Fruit fly (Drosophila melanogaster) whole organism, wandering third instar larva: Measurements from ENCODE around the gene alpha-Man-Ia.
A peak's percentile ranks its signal among the peaks of the same experiment; 100 is the strongest.

ENCODE experiments used
- CrebA ChIP-seq: fragments of 200-800 bp; sonication (Bioruptor generic); optimal IDR thresholded peaks from 2 replicates; lab custom pipeline; 2016; ENCODE audit warnings: missing biosample characterization, mild to moderate bottlenecking, missing genetic modification characterization, borderline replicate concordance
- Dfd ChIP-seq: fragments of >200 bp; optimal IDR thresholded peaks from 2 replicates; lab custom pipeline; 2017; ENCODE audit warnings: missing biosample characterization, missing genetic modification characterization
- GATAd ChIP-seq: sonication (Bioruptor generic); optimal IDR thresholded peaks from 2 replicates; lab custom pipeline; 2016; ENCODE audit warnings: missing biosample characterization, missing genetic modification characterization
- Hnf4 ChIP-seq: fragments of 200-800 bp; sonication (Bioruptor generic); optimal IDR thresholded peaks from 2 replicates; lab custom pipeline; 2016; ENCODE audit warnings: missing biosample characterization, mild to moderate bottlenecking, missing genetic modification characterization
- Jra ChIP-seq: sonication (Bioruptor generic); optimal IDR thresholded peaks from 2 replicates; lab custom pipeline; 2016; ENCODE audit warnings: missing biosample characterization, missing genetic modification characterization
- Myc ChIP-seq: fragments of >200 bp; optimal IDR thresholded peaks from 2 replicates; lab custom pipeline; 2017
- N ChIP-seq: fragments of >200 bp; optimal IDR thresholded peaks from 2 replicates; lab custom pipeline; 2018; ENCODE audit warnings: missing biosample characterization, missing external identifiers, missing genetic modification characterization
- Rel ChIP-seq, 2 experiments: fragments of 200-800 bp; sonication (Bioruptor generic) in 1 of 2; optimal IDR thresholded peaks; 2 replicates in 1 of 2; 3 replicates in 1 of 2; lab custom pipeline; 2016 to 2019; ENCODE audit warnings: mild to moderate bottlenecking in 2 of 2, missing biosample characterization in 2 of 2, missing genetic modification characterization in 2 of 2, moderate library complexity in 1 of 2
- br ChIP-seq: fragments of 200-800 bp; sonication (Bioruptor generic); optimal IDR thresholded peaks from 2 replicates; lab custom pipeline; 2016; ENCODE audit warnings: missing biosample characterization, missing genetic modification characterization
- fru ChIP-seq: fragments of 200-800 bp; sonication (Bioruptor generic); optimal IDR thresholded peaks from 3 replicates; lab custom pipeline; 2016; ENCODE audit warnings: missing biosample characterization, mild to moderate bottlenecking, missing genetic modification characterization
- psq ChIP-seq: fragments of 200-800 bp; sonication (Bioruptor generic); optimal IDR thresholded peaks from 3 replicates; lab custom pipeline; 2017; ENCODE audit warnings: missing biosample characterization, mild to moderate bottlenecking, missing genetic modification characterization, moderate library complexity

dm6 chrX:10263165-10263956 lies 62.4 kb downstream of the alpha-Man-Ia start, which contains the start of gene Hk:
- TF ChIP-seq Jra (GFP tag; lab: Kevin White, UChicago) (no peak), fru (GFP tag; lab: Kevin White, UChicago) (peak; percentile 78), N (GFP tag; lab: Kevin White, UChicago) (no peak), Dfd (GFP tag; lab: Kevin White, UChicago) (no peak), psq (GFP tag; lab: Kevin White, UChicago) (peak; percentile 33), Rel (GFP tag; optimal IDR thresholded peaks at IDR 0.05; lab: Kevin White, UChicago) (no peak), Rel (tag; optimal IDR thresholded peaks at IDR 0.05; lab: Kevin White, UChicago) (no peak), Myc (lab: Kevin White, UChicago) (no peak), CrebA (no peak), br (GFP tag; lab: Kevin White, UChicago) (peak; percentile 70), Hnf4 (GFP tag; lab: Kevin White, UChicago) (peak; percentile 35), GATAd (GFP tag; lab: Kevin White, UChicago) (no peak)
